Fruit fly (Drosophila melanogaster): Measurements from ENCODE around the gene AOX3.

Gene AOX3

dm6 chr3R:15596022-15596438, 48.0 kb upstream of the AOX3 start (continued):
- 0 out of 2 replicates have a peak, but pooled peaks have one; percentile 22 for TF ChIP-seq CG31441 (GFP tag; IDR thresholded peaks at IDR 0.05)
- peak; percentile 17 for TF ChIP-seq unpg (GFP tag; optimal IDR thresholded peaks at IDR 0.05)
- TF ChIP-seq zen2 (GFP tag; IDR thresholded peaks at IDR 0.05; ENCODE audit: partially characterized antibody), result no peak
- peak; percentile 16 for TF ChIP-seq nmo (GFP tag; optimal IDR thresholded peaks at IDR 0.05)
- no peak for TF ChIP-seq Six4 (GFP tag; optimal IDR thresholded peaks at IDR 0.05)
- TF ChIP-seq CG13775 (GFP tag; optimal IDR thresholded peaks at IDR 0.05), result peak; percentile 14
- TF ChIP-seq CG18262 (tag; optimal IDR thresholded peaks at IDR 0.05), result peak; percentile 58
- no peak for TF ChIP-seq CG16779 (GFP tag; IDR thresholded peaks at IDR 0.05)
- TF ChIP-seq pzg (GFP tag; optimal IDR thresholded peaks at IDR 0.05), result no peak
- peak; percentile 5 for TF ChIP-seq Ssrp (tag; optimal IDR thresholded peaks at IDR 0.05)
- TF ChIP-seq grau (tag; optimal IDR thresholded peaks at IDR 0.05), result peak; percentile 6
- no peak for TF ChIP-seq CG14860 (GFP tag; IDR thresholded peaks at IDR 0.05; ENCODE audit: partially characterized antibody)
- no peak for TF ChIP-seq CkIIα-i1 (GFP tag; IDR thresholded peaks at IDR 0.05)
- TF ChIP-seq Blimp-1 (GFP tag; optimal IDR thresholded peaks at IDR 0.05), result peak; percentile 8
- TF ChIP-seq Dp (GFP tag; optimal IDR thresholded peaks at IDR 0.05), result no peak
- peak; percentile 5 for TF ChIP-seq CG7556 (GFP tag; optimal IDR thresholded peaks at IDR 0.05)
- peak; percentile 21 for TF ChIP-seq CG10979 (tag; optimal IDR thresholded peaks at IDR 0.05)
- no peak for TF ChIP-seq caup (GFP tag; optimal IDR thresholded peaks at IDR 0.05; ENCODE audit: severe bottlenecking)
- peak; percentile 24 for TF ChIP-seq CG10209 (GFP tag; optimal IDR thresholded peaks at IDR 0.05)
- TF ChIP-seq CG8388 (GFP tag; optimal IDR thresholded peaks at IDR 0.05), result peak; percentile 11
- peak; percentile 1 for TF ChIP-seq CoRest (tag; optimal IDR thresholded peaks at IDR 0.05)
- TF ChIP-seq sens (GFP tag), result peak; percentile 76
- TF ChIP-seq dmrt99B (tag; optimal IDR thresholded peaks at IDR 0.05), result peak; percentile 21
- TF ChIP-seq CG17612 (GFP tag; IDR thresholded peaks at IDR 0.05), result no peak
- peak; percentile 16 for TF ChIP-seq CG16815 (GFP tag; optimal IDR thresholded peaks at IDR 0.05)
- no peak for TF ChIP-seq Adf1 (GFP tag; IDR thresholded peaks at IDR 0.05)
- no peak for TF ChIP-seq CG12744 (GFP tag; optimal IDR thresholded peaks at IDR 0.05)
- TF ChIP-seq Stat92E (GFP tag; optimal IDR thresholded peaks at IDR 0.05), result no peak
- TF ChIP-seq CG11398 (GFP tag; optimal IDR thresholded peaks at IDR 0.05), result no peak
- TF ChIP-seq seq (GFP tag; IDR thresholded peaks at IDR 0.05), result no peak
- no peak for TF ChIP-seq CG12155 (GFP tag; optimal IDR thresholded peaks at IDR 0.05)
- TF ChIP-seq Xrp1 (GFP tag; IDR thresholded peaks at IDR 0.05), result 0 out of 2 replicates have a peak, but pooled peaks have one; percentile 25

DNA sequence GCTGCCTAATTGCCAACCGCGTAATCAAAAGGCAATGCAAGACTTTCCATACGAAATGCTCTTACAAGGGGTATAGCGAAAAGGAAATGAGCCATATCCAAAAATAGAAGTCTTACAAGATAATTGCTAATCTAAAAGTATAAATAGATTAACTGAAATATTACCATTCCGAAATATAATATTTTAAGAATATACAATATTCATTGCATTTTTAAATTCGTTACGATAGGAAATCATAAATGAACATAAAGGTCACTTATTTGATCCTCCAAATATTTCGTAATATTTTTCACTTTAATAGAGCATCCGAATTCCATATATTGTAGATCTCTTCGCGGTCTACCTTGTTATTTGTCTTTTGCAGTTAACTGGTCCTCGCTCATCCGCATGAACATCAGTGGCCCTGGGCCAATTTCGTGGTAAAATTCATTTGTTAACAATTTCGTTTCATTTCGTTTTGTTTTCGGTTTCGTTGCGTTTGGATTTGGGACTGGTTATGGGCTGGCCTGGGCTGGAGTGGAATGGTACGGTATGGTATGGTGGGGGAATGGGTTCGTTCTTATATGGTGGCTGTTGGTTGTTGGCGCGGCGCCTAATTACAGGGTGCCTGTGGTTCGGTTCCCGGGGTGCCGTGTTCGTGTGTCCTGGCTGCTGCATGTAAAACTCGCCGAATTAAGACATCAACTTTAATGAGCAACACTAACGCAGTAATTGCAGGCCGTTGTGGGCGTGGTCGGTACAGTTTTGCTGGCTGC, 40.8 kb upstream of the AOX3 start:
- TF ChIP-seq inv (GFP tag; IDR thresholded peaks at IDR 0.05; ENCODE audit: partially characterized antibody) (no peak), CG6254 (GFP tag; optimal IDR thresholded peaks at IDR 0.05) (peak; percentile 96), nmo (GFP tag; optimal IDR thresholded peaks at IDR 0.05) (peak; percentile 12), Trl (optimal IDR thresholded peaks at IDR 0.05) (no peak), Trl (GFP tag; optimal IDR thresholded peaks at IDR 0.05) (no peak), Ets65A (GFP tag) (peak; percentile 69), da (GFP tag; optimal IDR thresholded peaks at IDR 0.05) (no peak), Hmx (GFP tag; optimal IDR thresholded peaks at IDR 0.05) (no peak), pho (GFP tag; optimal IDR thresholded peaks at IDR 0.05) (no peak), CG1603 (tag; optimal IDR thresholded peaks at IDR 0.05) (no peak), lov (optimal IDR thresholded peaks at IDR 0.05) (no peak), lov (GFP tag; IDR thresholded peaks at IDR 0.05) (0 out of 3 replicates have a peak, but pooled peaks have one; percentile 59), Poxn (GFP tag; IDR thresholded peaks at IDR 0.05) (no peak), D19A (tag; optimal IDR thresholded peaks at IDR 0.05) (peak; percentile 74), Lhr (GFP tag; optimal IDR thresholded peaks at IDR 0.05) (no peak), Hr51 (GFP tag; optimal IDR thresholded peaks at IDR 0.05) (no peak), Kr (GFP tag; optimal IDR thresholded peaks at IDR 0.05) (peak; percentile 27), pfk (GFP tag; optimal IDR thresholded peaks at IDR 0.05) (peak; percentile 83)
